Fruit fly (Drosophila melanogaster): ENCODE data around the gene CG13377.

CG13377 gene

DNA sequence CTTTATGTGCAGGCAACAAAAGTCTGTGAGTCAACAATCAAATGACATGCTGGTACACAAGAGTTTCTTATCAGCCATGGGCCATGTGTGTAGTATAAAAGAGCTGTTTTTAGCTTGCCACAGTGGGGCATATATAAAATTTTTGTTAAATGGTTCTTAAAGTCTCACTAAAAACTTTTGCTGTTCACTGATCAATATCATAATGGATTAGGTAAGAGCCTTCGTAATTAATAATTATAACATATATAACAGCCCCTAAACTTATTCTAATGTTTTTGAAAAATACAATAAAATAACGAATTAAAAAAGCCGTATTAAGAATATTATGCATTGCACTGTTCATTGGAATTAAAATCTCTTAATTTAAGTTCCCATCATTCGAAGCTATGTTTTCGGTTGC, 29.5 kb upstream of the CG13377 start (continued):
- TF ChIP-seq net (GFP tag; optimal IDR thresholded peaks at IDR 0.05): no peak
- no peak for TF ChIP-seq fkh (GFP tag; optimal IDR thresholded peaks at IDR 0.05)
- no peak; the same call in 1 of the 2 replicates for TF ChIP-seq CG15336 (GFP tag; IDR thresholded peaks at IDR 0.05)
- TF ChIP-seq CG1621 (tag; optimal IDR thresholded peaks at IDR 0.05): no peak
- no peak for TF ChIP-seq Sox15 (GFP tag; optimal IDR thresholded peaks at IDR 0.05)
- TF ChIP-seq Hr39 (GFP tag; optimal IDR thresholded peaks at IDR 0.05): no peak
- TF ChIP-seq Sox102F (GFP tag; optimal IDR thresholded peaks at IDR 0.05): no peak
- no peak for TF ChIP-seq Blimp-1 (GFP tag; optimal IDR thresholded peaks at IDR 0.05)
- peak; percentile 31 for TF ChIP-seq Smox (GFP tag; optimal IDR thresholded peaks at IDR 0.05)
- peak; percentile 34 for TF ChIP-seq acj6 (GFP tag; optimal IDR thresholded peaks at IDR 0.05)
- no peak for TF ChIP-seq lz (GFP tag; optimal IDR thresholded peaks at IDR 0.05)
- no peak for TF ChIP-seq Gug (GFP tag; IDR thresholded peaks at IDR 0.05)
- TF ChIP-seq CG9139 (GFP tag; optimal IDR thresholded peaks at IDR 0.05): no peak
- TF ChIP-seq CG6808 (GFP tag; optimal IDR thresholded peaks at IDR 0.05): no peak
- peak; percentile 13 for TF ChIP-seq CG34406 (GFP tag; optimal IDR thresholded peaks at IDR 0.05)
- no peak for TF ChIP-seq CG8319 (GFP tag; optimal IDR thresholded peaks at IDR 0.05)
- TF ChIP-seq CG11902 (GFP tag; optimal IDR thresholded peaks at IDR 0.05): no peak
- TF ChIP-seq Hr38 (GFP tag; optimal IDR thresholded peaks at IDR 0.05): no peak
- TF ChIP-seq Hr4 (GFP tag; optimal IDR thresholded peaks at IDR 0.05): peak; percentile 66
- TF ChIP-seq CG10669 (GFP tag; optimal IDR thresholded peaks at IDR 0.05): peak; percentile 35
- peak; percentile 58 for TF ChIP-seq CG4318 (GFP tag; optimal IDR thresholded peaks at IDR 0.05)
- TF ChIP-seq pdm3 (GFP tag; optimal IDR thresholded peaks at IDR 0.05): peak; percentile 40
- no peak for TF ChIP-seq CG7368 (GFP tag; optimal IDR thresholded peaks at IDR 0.05)
- TF ChIP-seq CG6854 (GFP tag; optimal IDR thresholded peaks at IDR 0.05): no peak
- peak; percentile 12 for TF ChIP-seq topi (GFP tag; optimal IDR thresholded peaks at IDR 0.05)
- peak; percentile 37 for TF ChIP-seq Sox14 (GFP tag; optimal IDR thresholded peaks at IDR 0.05)

dm6 chrX:279097-279727, 15.4 kb upstream of the CG13377 start, which contains the start of the genes CG3777 and ewg:
CG3777 (plus strand) TSS chrX:279703.
ewg (minus strand) TSS chrX:279718.
- TF ChIP-seq CG9139 (GFP tag; optimal IDR thresholded peaks at IDR 0.05) (no peak), eg (GFP tag; IDR thresholded peaks at IDR 0.05) (no peak), pdm3 (GFP tag; optimal IDR thresholded peaks at IDR 0.05) (no peak), Sox102F (GFP tag; optimal IDR thresholded peaks at IDR 0.05) (peak; percentile 13), Eip78C (GFP tag) (peak; percentile 47), ss (GFP tag; optimal IDR thresholded peaks at IDR 0.05) (peak; percentile 13 to 33), CG4318 (GFP tag; optimal IDR thresholded peaks at IDR 0.05) (no peak), Met (GFP tag; optimal IDR thresholded peaks at IDR 0.05) (no peak), Blimp-1 (GFP tag; optimal IDR thresholded peaks at IDR 0.05) (no peak), cyc (GFP tag; optimal IDR thresholded peaks at IDR 0.05) (no peak), svp (GFP tag) (peak; percentile 28), CG6276 (GFP tag; optimal IDR thresholded peaks at IDR 0.05) (no peak), fkh (GFP tag; optimal IDR thresholded peaks at IDR 0.05) (peak; percentile 4), Sox14 (GFP tag; optimal IDR thresholded peaks at IDR 0.05) (no peak)

DNA sequence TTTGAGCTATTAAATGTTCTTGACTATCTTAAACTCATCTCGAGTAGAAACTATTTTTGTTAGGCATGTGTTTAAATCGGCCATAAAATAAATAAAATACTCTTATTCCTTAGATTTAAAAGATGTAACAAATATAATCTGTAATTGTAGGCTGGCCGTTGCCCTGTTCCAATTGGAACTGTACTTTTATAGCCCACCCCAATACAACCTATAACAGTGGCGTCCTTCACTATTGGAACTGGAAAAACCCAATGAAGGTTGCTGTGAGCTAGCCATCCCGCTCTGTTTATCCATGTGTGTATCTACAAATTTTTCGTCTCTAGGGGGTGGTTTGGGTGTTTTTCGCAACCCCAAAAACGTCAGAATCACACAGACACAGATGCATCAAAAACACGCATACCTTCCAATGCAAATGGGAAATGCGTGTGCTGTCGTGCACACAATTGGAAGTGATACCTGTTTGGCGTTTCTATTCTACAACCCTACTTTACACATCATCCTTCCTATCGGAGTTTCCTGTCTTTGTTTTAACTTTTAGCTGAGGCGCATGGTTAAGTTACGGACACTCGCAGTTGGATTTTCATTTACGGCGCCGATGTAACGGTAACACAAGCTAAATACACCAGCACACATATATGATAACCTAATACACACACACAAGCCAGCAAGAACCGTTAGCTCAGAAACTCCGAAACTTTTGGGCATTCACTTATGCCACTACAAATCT, 14.7 kb upstream of the CG13377 start:
- TF ChIP-seq CG16779 (tag; optimal IDR thresholded peaks at IDR 0.05) (no peak), CG11294 (GFP tag; IDR thresholded peaks at IDR 0.05) (no peak), Lpt (GFP tag; optimal IDR thresholded peaks at IDR 0.05) (peak; percentile 7), net (GFP tag; optimal IDR thresholded peaks at IDR 0.05) (peak; percentile 33), Ets96B (tag; optimal IDR thresholded peaks at IDR 0.05) (peak; percentile 6), cyc (GFP tag; optimal IDR thresholded peaks at IDR 0.05) (peak; percentile 8), CG31627 (GFP tag; optimal IDR thresholded peaks at IDR 0.05) (peak; percentile 28), salr (GFP tag; optimal IDR thresholded peaks at IDR 0.05) (peak in 1 of 2 experiments; percentile 32), fd59A (GFP tag; optimal IDR thresholded peaks at IDR 0.05) (no peak), Eip78C (GFP tag) (peak; percentile 83), CG8119 (GFP tag; IDR thresholded peaks at IDR 0.05) (peak; percentile 39; the same call in 1 of the 3 replicates), CG10631 (GFP tag; optimal IDR thresholded peaks at IDR 0.05) (peak; percentile 41), Hr4 (GFP tag; optimal IDR thresholded peaks at IDR 0.05) (peak; percentile 56), Hr38 (GFP tag; optimal IDR thresholded peaks at IDR 0.05) (no peak), CG3919 (GFP tag; optimal IDR thresholded peaks at IDR 0.05) (peak; percentile 11), CG10669 (GFP tag; optimal IDR thresholded peaks at IDR 0.05) (peak; percentile 17)

All from whole organism, prepupa.